Worm (Caenorhabditis elegans) whole organism, L4 larva: ENCODE results near the gene ZK1320.3.

Source experiments
- F26F4.8 ChIP-seq: fragments of 200-800 bp; sonication (Bioruptor generic); conservative IDR thresholded peaks from 2 replicates; pipeline ENCODE4 v1.3.6; 2022; ENCODE audit warnings: missing genetic modification characterization, missing compliant biosample characterization
- T26A8.4 ChIP-seq: fragments of 200-800 bp; sonication (Bioruptor generic); IDR thresholded peaks from 2 replicates; pipeline ENCODE4 v1.3.6; 2022; ENCODE audit warnings: missing genetic modification characterization, missing compliant biosample characterization
- ZK546.5 ChIP-seq, 2 experiments: sonication (generic microtip); optimal IDR thresholded peaks; 2 replicates each; lab custom pipeline; 2017; ENCODE audit warnings: missing biosample characterization in 2 of 2, missing genetic modification characterization in 2 of 2
- aha-1 ChIP-seq: fragments of 150-350 bp; peaks from one replicate; lab custom pipeline; 2014; ENCODE audit warnings: missing biosample characterization, missing genetic modification characterization
- arid-1 ChIP-seq: fragments of 200-800 bp; sonication (Bioruptor generic); conservative IDR thresholded peaks from 2 replicates; pipeline ENCODE4 v1.3.6; 2022; ENCODE audit warnings: missing genetic modification reagents, missing genetic modification characterization, missing compliant biosample characterization
- daf-16 ChIP-seq, 3 experiments: sonication (generic microtip); optimal IDR thresholded peaks; 2 replicates each; lab custom pipeline; 2016 to 2017; ENCODE audit warnings: missing genetic modification characterization in 3 of 3, missing genetic modification reagents in 3 of 3, mild to moderate bottlenecking in 2 of 3, missing compliant biosample characterization in 2 of 3, missing biosample characterization in 1 of 3, moderate library complexity in 1 of 3
- dmd-6 ChIP-seq: fragments of 200-800 bp; sonication (Bioruptor generic); IDR thresholded peaks from 2 replicates; pipeline ENCODE4 v1.3.6; 2022; ENCODE audit warnings: missing genetic modification reagents, missing genetic modification characterization, missing compliant biosample characterization
- dmd-8 ChIP-seq: fragments of 200-800 bp; sonication (Bioruptor generic); IDR thresholded peaks from 2 replicates; pipeline ENCODE4 v1.3.6; 2022; ENCODE audit warnings: missing genetic modification characterization, missing compliant biosample characterization
- dve-1 ChIP-seq: sonication (generic microtip); optimal IDR thresholded peaks from 2 replicates; lab custom pipeline; 2017; ENCODE audit warnings: antibody characterized with exemption, mild to moderate bottlenecking, missing genetic modification characterization, missing compliant biosample characterization; ENCODE audit not compliant: insufficient read depth
- fkh-10 ChIP-seq: fragments of 150-350 bp; optimal IDR thresholded peaks from 2 replicates; lab custom pipeline; 2014; ENCODE audit warnings: missing biosample characterization, missing genetic modification reagents, missing genetic modification characterization
- fos-1 ChIP-seq: fragments of 150-350 bp; optimal IDR thresholded peaks from 2 replicates; lab custom pipeline; 2014; ENCODE audit warnings: missing biosample characterization, missing genetic modification characterization
- gei-8 ChIP-seq: fragments of 200-800 bp; sonication (Bioruptor generic); optimal IDR thresholded peaks from 2 replicates; lab custom pipeline; 2018; ENCODE audit warnings: mild to moderate bottlenecking, missing genetic modification characterization, missing compliant biosample characterization
- hmg-1.1 ChIP-seq: fragments of 200-800 bp; sonication (Bioruptor generic); IDR thresholded peaks from 2 replicates; pipeline ENCODE4 v1.3.6; 2022; ENCODE audit warnings: missing genetic modification reagents, missing genetic modification characterization, missing compliant biosample characterization
- lin-13 ChIP-seq: fragments of 150-350 bp; optimal IDR thresholded peaks from 2 replicates; lab custom pipeline; 2014; ENCODE audit warnings: missing biosample characterization, missing genetic modification reagents, missing genetic modification characterization
- lin-39 ChIP-seq: fragments of 150-350 bp; optimal IDR thresholded peaks from 2 replicates; lab custom pipeline; 2014; ENCODE audit warnings: missing biosample characterization, missing genetic modification reagents, missing genetic modification characterization
- lir-3 ChIP-seq: sonication (generic microtip); optimal IDR thresholded peaks from 2 replicates; lab custom pipeline; 2016; ENCODE audit warnings: mild to moderate bottlenecking, missing genetic modification characterization, missing compliant biosample characterization
- lsy-2 ChIP-seq, 2 experiments: fragments of 150-350 bp in 1 of 2; sonication (generic microtip) in 1 of 2; optimal IDR thresholded peaks; 2 replicates each; lab custom pipeline; 2014 to 2017; ENCODE audit warnings: missing biosample characterization in 2 of 2, missing genetic modification characterization in 2 of 2
- madf-9 ChIP-seq: fragments of 200-800 bp; sonication (Bioruptor generic); conservative IDR thresholded peaks from 2 replicates; pipeline ENCODE4 v1.3.6; 2022; ENCODE audit warnings: missing genetic modification reagents, missing genetic modification characterization, missing compliant biosample characterization
- mdl-1 ChIP-seq, 2 experiments: fragments of 150-350 bp in 1 of 2; sonication (generic microtip) in 1 of 2; optimal IDR thresholded peaks; 2 replicates each; lab custom pipeline; 2014 to 2017; ENCODE audit warnings: missing biosample characterization in 2 of 2, missing genetic modification characterization in 2 of 2
- mep-1 ChIP-seq: fragments of 150-350 bp; sonication (generic microtip); optimal IDR thresholded peaks from 3 replicates; lab custom pipeline; 2014; ENCODE audit warnings: missing biosample characterization, missing genetic modification characterization
- nhr-102 ChIP-seq: sonication (generic microtip); optimal IDR thresholded peaks from 2 replicates; lab custom pipeline; 2016; ENCODE audit warnings: mild to moderate bottlenecking, missing genetic modification characterization, moderate library complexity, missing compliant biosample characterization
- nhr-25 ChIP-seq: sonication (generic microtip); optimal IDR thresholded peaks from 2 replicates; lab custom pipeline; 2017; ENCODE audit warnings: missing genetic modification characterization, mild to moderate bottlenecking, missing compliant biosample characterization, antibody characterized with exemption, moderate library complexity, borderline replicate concordance; ENCODE audit not compliant: insufficient read depth
- nhr-28 ChIP-seq: fragments of 150-350 bp; optimal IDR thresholded peaks from 2 replicates; lab custom pipeline; 2014; ENCODE audit warnings: missing biosample characterization, missing genetic modification characterization
- nhr-42 ChIP-seq: fragments of 200-800 bp; sonication (Bioruptor generic); IDR thresholded peaks from 2 replicates; pipeline ENCODE4 v1.3.6; 2022; ENCODE audit warnings: missing genetic modification characterization, missing compliant biosample characterization
- nhr-76 ChIP-seq: fragments of 150-350 bp; optimal IDR thresholded peaks from 2 replicates; lab custom pipeline; 2014; ENCODE audit warnings: missing biosample characterization, missing genetic modification characterization
- nhr-77 ChIP-seq: fragments of 150-350 bp; optimal IDR thresholded peaks from 2 replicates; lab custom pipeline; 2014; ENCODE audit warnings: missing biosample characterization, missing genetic modification characterization
- php-3 ChIP-seq: fragments of 200-800 bp; sonication (Bioruptor generic); IDR thresholded peaks from 2 replicates; pipeline ENCODE4 v1.3.6; 2022; ENCODE audit warnings: missing genetic modification reagents, missing genetic modification characterization, missing compliant biosample characterization
- pqm-1 ChIP-seq: sonication (generic microtip); optimal IDR thresholded peaks from 2 replicates; lab custom pipeline; 2017; ENCODE audit warnings: missing biosample characterization, missing genetic modification characterization
- saeg-2 ChIP-seq: fragments of 200-800 bp; sonication (Bioruptor generic); IDR thresholded peaks from 2 replicates; pipeline ENCODE4 v1.3.6; 2022; ENCODE audit warnings: missing genetic modification reagents, missing genetic modification characterization, missing compliant biosample characterization
- sdz-12 ChIP-seq: fragments of 200-800 bp; sonication (Bioruptor generic); optimal IDR thresholded peaks from 2 replicates; lab custom pipeline; 2018; ENCODE audit warnings: mild to moderate bottlenecking, missing genetic modification characterization, missing compliant biosample characterization
- unc-62 ChIP-seq, 3 experiments: fragments of 150-350 bp in 1 of 3; sonication (generic microtip); optimal IDR thresholded peaks in 2 of 3; peaks in 1 of 3; 1 replicate in 1 of 3; 2 replicates in 2 of 3; lab custom pipeline; 2014 to 2017; ENCODE audit warnings: missing biosample characterization in 3 of 3, missing genetic modification characterization in 3 of 3, missing genetic modification reagents in 3 of 3, missing genotype in 1 of 3
- ztf-11 ChIP-seq: fragments of 150-350 bp; optimal IDR thresholded peaks from 2 replicates; lab custom pipeline; 2014; ENCODE audit warnings: missing biosample characterization, missing genetic modification characterization

ZK1320.3 gene

DNA sequence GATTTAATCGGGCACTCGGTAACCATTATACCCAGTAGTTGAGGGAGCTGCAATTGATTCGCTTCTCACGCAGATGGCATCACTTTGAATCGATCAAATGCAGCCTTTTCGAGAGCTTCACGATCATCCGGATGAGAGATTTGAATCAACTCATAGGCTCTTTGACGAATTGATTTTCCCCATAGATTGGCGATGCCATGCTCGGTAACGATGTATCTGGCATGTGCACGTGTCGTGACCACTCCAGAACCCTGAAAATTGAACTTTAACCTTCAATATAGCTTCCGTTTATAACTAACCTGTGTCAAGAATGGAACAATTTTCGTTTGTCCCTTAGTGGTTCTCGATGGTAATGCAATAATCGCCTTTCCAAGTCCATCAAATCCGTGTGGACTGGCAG is 24.0 kb upstream of the ZK1320.3 start:
- TF ChIP-seq T26A8.4 (GFP tag; lab: Robert Waterston, UW) (0 out of 2 replicates have a peak, but pooled peaks have one; percentile 24), unc-62 (GFP tag; optimal IDR thresholded peaks at IDR 0.05 in 1 of 2; lab: Kevin White, UChicago) (peak in 1 of 2 experiments; percentile 52), unc-62 (tag; optimal IDR thresholded peaks at IDR 0.05; lab: Kevin White, UChicago) (no peak), php-3 (no peak)

DNA sequence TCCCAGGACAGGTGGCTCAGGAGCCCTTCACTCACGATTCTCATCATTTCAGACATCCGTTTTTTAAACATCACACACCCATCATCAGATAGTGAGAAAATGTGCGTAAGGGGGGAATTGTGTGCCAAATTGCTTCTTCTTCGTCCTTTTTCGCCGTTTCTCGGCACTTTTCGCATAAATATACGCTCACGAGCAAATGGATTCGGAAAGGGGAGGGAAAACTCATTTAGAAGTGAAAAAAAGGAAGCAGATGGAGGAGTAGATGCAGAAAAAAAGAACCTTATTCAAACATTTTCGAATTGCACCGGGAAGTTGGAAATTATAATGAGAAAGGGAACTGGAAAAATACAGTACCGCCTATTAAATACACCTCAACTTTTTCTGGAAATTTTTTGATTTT is 21.8 kb upstream of the ZK1320.3 start:
- TF ChIP-seq ztf-11 (no peak), fkh-10 (GFP tag; lab: Kevin White, UChicago) (peak; percentile 18), T26A8.4 (GFP tag; lab: Robert Waterston, UW) (no peak)

DNA sequence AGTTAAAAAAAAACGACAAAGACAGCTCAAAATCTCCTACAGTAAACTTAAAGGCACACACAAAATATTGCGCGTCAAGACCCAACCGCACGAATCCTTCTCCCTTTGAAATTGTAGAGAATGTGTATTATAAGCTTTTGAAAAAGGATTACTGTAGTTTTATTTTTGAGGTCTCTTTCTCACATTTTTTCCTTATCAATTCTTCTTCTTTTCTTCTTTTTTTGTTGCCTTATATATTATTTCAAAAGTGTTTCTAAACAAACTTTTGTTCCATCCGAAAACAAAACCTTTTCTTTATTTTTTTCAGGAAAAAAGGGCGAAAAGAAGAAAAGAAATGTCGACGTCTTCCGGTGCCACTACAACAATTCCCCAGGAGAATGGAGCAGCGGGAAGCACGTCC is 20.3 kb upstream of the ZK1320.3 start, which contains the start of gene ZK1320.13:
Gene ZK1320.13 (plus strand): TSS at position 301 of the 400 bp plus-strand sequence.
- no peak for TF ChIP-seq nhr-76 (tag; lab: Kevin White, UChicago)
- TF ChIP-seq, all 104 proteins: peak for 0

DNA sequence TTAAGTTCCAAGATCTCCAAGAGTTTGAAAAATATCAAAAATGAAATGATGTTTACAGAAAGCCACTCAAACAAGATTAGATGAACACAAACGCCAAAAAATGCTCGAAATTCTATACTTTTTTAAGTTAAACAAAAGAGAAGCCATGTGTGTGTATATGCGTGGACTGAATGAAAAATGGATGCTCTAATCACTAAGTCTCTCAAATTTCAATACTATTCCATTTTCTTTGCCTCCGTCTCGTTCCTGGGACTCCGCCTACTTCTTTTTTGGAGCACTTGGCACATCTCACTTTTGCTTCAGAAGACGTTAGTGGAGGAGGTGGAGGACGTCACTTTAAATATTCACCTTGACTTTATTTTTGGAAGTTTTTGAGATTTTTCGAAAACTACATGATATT is 19.6 kb upstream of the ZK1320.3 start:
- TF ChIP-seq lsy-2 (tag; optimal IDR thresholded peaks at IDR 0.05; lab: Kevin White, UChicago) (peak in 1 of 2 experiments; percentile 5), hmg-1.1 (0 out of 2 replicates have a peak, but pooled peaks have one; percentile 28), aha-1 (tag; lab: Kevin White, UChicago) (peak; percentile 7), T26A8.4 (GFP tag; lab: Robert Waterston, UW) (no peak)

DNA sequence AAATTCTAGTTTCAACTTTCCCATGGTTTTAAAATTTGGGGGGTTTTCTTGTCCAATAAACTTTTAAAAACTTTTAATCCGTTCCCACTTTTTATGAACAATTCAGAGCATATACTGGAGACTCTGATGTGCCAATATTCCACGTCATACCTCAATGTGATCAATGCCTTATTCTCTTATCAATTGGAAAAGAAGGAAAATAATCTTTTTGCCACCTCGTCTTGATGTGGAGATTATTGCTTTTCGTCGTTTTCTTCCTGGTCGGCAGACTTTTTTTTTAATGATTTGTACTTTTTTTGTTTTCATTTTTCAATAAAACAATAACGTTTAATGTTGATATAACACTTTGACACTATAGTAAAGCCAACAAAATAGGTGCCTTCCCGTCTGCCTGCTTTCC is 17.3 kb upstream of the ZK1320.3 start:
- TF ChIP-seq pqm-1 (peak; percentile 90), dmd-8 (GFP tag; lab: Robert Waterston, UW) (no peak), nhr-28 (tag; lab: Kevin White, UChicago) (peak; percentile 5), ZK546.5 (tag; optimal IDR thresholded peaks at IDR 0.05; lab: Kevin White, UChicago) (no peak), nhr-25 (no peak), fkh-10 (GFP tag; lab: Kevin White, UChicago) (no peak), nhr-77 (tag; lab: Kevin White, UChicago) (peak; percentile 7), fos-1 (tag; lab: Kevin White, UChicago) (no peak), lin-39 (tag; lab: Kevin White, UChicago) (no peak), F26F4.8 (GFP tag; lab: Robert Waterston, UW) (no peak), sdz-12 (GFP tag; lab: Kevin White, UChicago) (no peak), nhr-42 (GFP tag; lab: Robert Waterston, UW) (no peak), saeg-2 (GFP tag; lab: Robert Waterston, UW) (no peak), mdl-1 (tag; optimal IDR thresholded peaks at IDR 0.05; lab: Kevin White, UChicago) (no peak), lsy-2 (tag; optimal IDR thresholded peaks at IDR 0.05; lab: Kevin White, UChicago) (peak in 1 of 2 experiments; percentile 21), daf-16 (GFP tag; optimal IDR thresholded peaks at IDR 0.05; lab: Kevin White, UChicago) (no peak), daf-16 (tag; optimal IDR thresholded peaks at IDR 0.05; lab: Kevin White, UChicago) (peak; percentile 24), nhr-76 (tag; lab: Kevin White, UChicago) (no peak), mep-1 (tag; lab: Kevin White, UChicago) (no peak), nhr-102 (no peak), dmd-6 (GFP tag; lab: Robert Waterston, UW) (peak; percentile 19; the same call in 1 of the 2 replicates), gei-8 (GFP tag; lab: Kevin White, UChicago) (no peak), dve-1 (tag; lab: Kevin White, UChicago) (peak; percentile 56)

DNA sequence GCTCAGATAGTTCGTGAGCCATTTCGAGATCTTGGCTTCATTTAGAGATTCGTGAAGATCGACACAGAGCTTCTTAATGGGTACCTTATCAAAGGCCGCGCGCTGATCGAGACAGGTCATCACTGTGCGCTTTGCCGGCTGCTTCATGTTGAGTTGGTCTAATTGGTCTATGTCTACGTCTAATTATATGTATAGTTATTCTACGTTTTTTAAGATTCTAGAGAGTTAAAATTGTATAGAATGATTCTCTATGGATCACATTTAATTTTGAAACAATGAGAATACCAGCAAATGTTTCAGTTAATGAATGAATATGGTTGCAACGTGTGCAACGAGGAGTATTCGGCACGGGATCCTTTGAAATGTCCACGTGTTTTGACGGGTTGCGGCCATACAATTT is 14.5 kb upstream of the ZK1320.3 start, which contains the start of gene arc-1:
Gene arc-1 (plus strand): TSS at position 301 of the 400 bp plus-strand sequence.
- no peak for TF ChIP-seq lir-3 (tag; lab: Kevin White, UChicago)
- no peak for TF ChIP-seq pqm-1
- TF ChIP-seq lin-13 = no peak
- TF ChIP-seq arid-1 (GFP tag; lab: Robert Waterston, UW) = no peak
- TF ChIP-seq madf-9 (GFP tag; lab: Robert Waterston, UW) = no peak
